Worm (Caenorhabditis elegans): ENCODE results near the gene smap-1.

The smap-1 gene

DNA sequence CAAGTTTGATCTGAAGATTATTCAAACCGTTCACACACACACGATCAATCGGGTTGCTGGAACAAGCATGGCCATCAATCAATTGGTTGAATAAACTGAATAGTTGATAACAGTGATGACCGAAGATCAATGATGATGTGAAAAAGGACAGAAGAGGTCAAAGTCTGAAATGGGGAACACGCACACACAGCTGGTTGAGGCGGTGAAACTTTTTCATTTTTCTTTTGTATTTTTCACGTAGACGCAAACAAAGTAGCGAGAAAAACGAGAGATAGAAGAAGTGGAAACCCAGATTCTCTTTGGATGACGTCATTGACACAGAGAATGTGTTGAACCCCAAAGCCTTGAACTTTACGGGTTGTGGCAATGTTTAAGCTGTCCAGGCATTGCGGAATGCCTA, 22.1 kb downstream of the smap-1 start (continued):
- TF ChIP-seq mxl-3 (GFP tag; optimal IDR thresholded peaks at IDR 0.05) (peak; percentile 93), Y75B8A.6 (GFP tag; IDR thresholded peaks at IDR 0.05) (no peak), mep-1 (tag; optimal IDR thresholded peaks at IDR 0.05) (peak; percentile 68), nhr-42 (GFP tag; IDR thresholded peaks at IDR 0.05) (no peak), set-16 (GFP tag; IDR thresholded peaks at IDR 0.05) (no peak), rbr-2 (tag; optimal IDR thresholded peaks at IDR 0.05) (peak; percentile 61), zfp-2 (tag; optimal IDR thresholded peaks at IDR 0.05) (no peak), php-3 (GFP tag; IDR thresholded peaks at IDR 0.05) (peak; percentile 46), ceh-20 (GFP tag; IDR thresholded peaks at IDR 0.05) (peak; percentile 81), lin-13 (GFP tag; optimal IDR thresholded peaks at IDR 0.05) (no peak), aha-1 (tag) (peak; percentile 99), T20F7.1 (GFP tag; optimal IDR thresholded peaks at IDR 0.05) (peak; percentile 36)

DNA sequence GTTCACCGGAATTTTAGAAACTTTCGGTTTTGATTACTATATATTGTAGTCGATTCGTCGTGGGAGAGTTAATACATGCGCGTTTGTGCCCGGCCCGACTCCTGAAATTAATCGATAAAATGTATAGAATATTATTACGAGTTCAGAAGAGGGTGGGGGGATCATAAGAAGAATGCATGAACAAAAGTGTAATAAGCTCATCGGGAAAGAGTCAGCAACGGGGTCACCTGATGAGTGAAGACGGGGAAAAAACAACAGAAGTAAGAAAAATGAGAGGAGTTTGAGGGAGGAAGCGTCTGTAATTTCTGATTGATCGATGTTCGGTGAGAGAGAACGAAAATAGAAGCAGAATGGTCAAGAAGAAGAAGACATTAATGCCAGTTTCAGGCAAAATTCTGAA, 23.5 kb downstream of the smap-1 start, which contains the start of gene W09D10.4:
W09D10.4 (minus strand) TSS at position 101 of the 400 bp plus-strand sequence.
- no peak for TF ChIP-seq ama-1 (optimal IDR thresholded peaks at IDR 0.05)
- TF ChIP-seq Y48G9A.11 (GFP tag; IDR thresholded peaks at IDR 0.05): no peak
- TF ChIP-seq nhr-25 (tag; optimal IDR thresholded peaks at IDR 0.05; ENCODE audit: borderline replicate concordance, insufficient read depth): no peak
- TF ChIP-seq lin-38 (GFP tag; IDR thresholded peaks at IDR 0.05): no peak
- TF ChIP-seq rbr-2 (tag; optimal IDR thresholded peaks at IDR 0.05): no peak
- TF ChIP-seq nhr-102 (tag; optimal IDR thresholded peaks at IDR 0.05): no peak
- TF ChIP-seq skn-1 (tag; optimal IDR thresholded peaks at IDR 0.05): no peak
- TF ChIP-seq nhr-11 (tag; optimal IDR thresholded peaks at IDR 0.05): peak; percentile 3
- no peak for TF ChIP-seq madf-9 (GFP tag; conservative IDR thresholded peaks at IDR 0.05)
- TF ChIP-seq T20F7.1 (GFP tag; optimal IDR thresholded peaks at IDR 0.05): peak; percentile 5
- no peak for TF ChIP-seq nhr-28 (tag; optimal IDR thresholded peaks at IDR 0.05)
- no peak for TF ChIP-seq ces-1 (GFP tag; optimal IDR thresholded peaks at IDR 0.05)
- no peak for TF ChIP-seq dve-1 (tag; optimal IDR thresholded peaks at IDR 0.05; ENCODE audit: insufficient read depth)
- TF ChIP-seq zfp-2 (tag; optimal IDR thresholded peaks at IDR 0.05): no peak
- no peak for TF ChIP-seq nhr-77 (tag; optimal IDR thresholded peaks at IDR 0.05)
- no peak for TF ChIP-seq unc-39 (tag; optimal IDR thresholded peaks at IDR 0.05)
- no peak for TF ChIP-seq tra-1 (GFP tag; IDR thresholded peaks at IDR 0.05)
- no peak for TF ChIP-seq duxl-1 (tag; optimal IDR thresholded peaks at IDR 0.05; ENCODE audit: poor library complexity)
- no peak for TF ChIP-seq jun-1 (tag; optimal IDR thresholded peaks at IDR 0.05)
- TF ChIP-seq daf-16 (GFP tag; optimal IDR thresholded peaks at IDR 0.05): peak in 1 of 2 experiments; percentile 19
- no peak for TF ChIP-seq daf-16 (tag; optimal IDR thresholded peaks at IDR 0.05)
- no peak for TF ChIP-seq Y5F2A.4 (GFP tag; optimal IDR thresholded peaks at IDR 0.05)
- no peak for TF ChIP-seq ZK546.5 (tag; optimal IDR thresholded peaks at IDR 0.05)
- no peak for TF ChIP-seq lin-39 (tag; optimal IDR thresholded peaks at IDR 0.05)
- TF ChIP-seq arid-1 (GFP tag; conservative IDR thresholded peaks at IDR 0.05): no peak
- no peak for TF ChIP-seq fos-1 (tag; optimal IDR thresholded peaks at IDR 0.05)
- no peak for TF ChIP-seq aha-1 (tag)

DNA sequence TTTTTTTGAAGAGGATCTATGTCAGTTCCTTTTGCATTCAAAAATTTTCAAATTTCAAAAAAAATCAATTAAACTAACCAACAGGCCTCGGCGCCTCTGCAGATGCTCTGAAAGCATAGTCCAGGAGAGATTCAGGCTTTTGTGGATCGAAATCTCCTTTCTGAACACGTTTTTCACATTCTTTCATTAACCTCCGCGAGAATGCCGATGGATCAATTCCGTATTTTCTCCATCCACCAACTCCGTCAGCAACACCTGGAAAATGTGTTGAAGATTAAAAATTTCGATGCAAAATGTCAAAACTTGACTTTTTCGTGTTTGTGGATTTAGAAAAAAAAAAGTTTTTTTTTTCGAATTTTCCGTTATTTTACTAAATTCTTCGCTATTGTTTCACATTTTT, 25.1 kb downstream of the smap-1 start:
- TF ChIP-seq ceh-82 (tag; optimal IDR thresholded peaks at IDR 0.05) (no peak), T26A8.4 (GFP tag; IDR thresholded peaks at IDR 0.05) (peak; percentile 29; the same call in 1 of the 2 replicates), vab-7 (GFP tag; IDR thresholded peaks at IDR 0.05) (no peak), dmd-6 (GFP tag; IDR thresholded peaks at IDR 0.05) (0 out of 2 replicates have a peak, but pooled peaks have one; percentile 15), R02D3.7 (tag; optimal IDR thresholded peaks at IDR 0.05) (no peak), aly-2 (tag; optimal IDR thresholded peaks at IDR 0.05) (no peak), F44E2.7 (GFP tag; IDR thresholded peaks at IDR 0.05) (no peak), ceh-62 (tag; optimal IDR thresholded peaks at IDR 0.05) (no peak), sdz-12 (GFP tag; optimal IDR thresholded peaks at IDR 0.05) (peak; percentile 68), skn-1 (tag; optimal IDR thresholded peaks at IDR 0.05) (no peak), pha-4 (GFP tag; IDR thresholded peaks at IDR 0.05) (no peak), pha-4 (tag; optimal IDR thresholded peaks at IDR 0.05) (no peak), nhr-76 (tag; optimal IDR thresholded peaks at IDR 0.05) (no peak), ctbp-1 (GFP tag; IDR thresholded peaks at IDR 0.05) (0 out of 2 replicates have a peak, but pooled peaks have one; percentile 16), unc-130 (GFP tag; optimal IDR thresholded peaks at IDR 0.05) (no peak), egl-43 (GFP tag; IDR thresholded peaks at IDR 0.05) (peak; percentile 44; the same call in 1 of the 2 replicates), mdl-1 (tag; optimal IDR thresholded peaks at IDR 0.05) (no peak), daf-19 (GFP tag; conservative IDR thresholded peaks at IDR 0.05) (no peak)

Data from whole organism, L4 larva.